Worm (Caenorhabditis elegans): ENCODE results near the gene gsp-2.

DNA sequence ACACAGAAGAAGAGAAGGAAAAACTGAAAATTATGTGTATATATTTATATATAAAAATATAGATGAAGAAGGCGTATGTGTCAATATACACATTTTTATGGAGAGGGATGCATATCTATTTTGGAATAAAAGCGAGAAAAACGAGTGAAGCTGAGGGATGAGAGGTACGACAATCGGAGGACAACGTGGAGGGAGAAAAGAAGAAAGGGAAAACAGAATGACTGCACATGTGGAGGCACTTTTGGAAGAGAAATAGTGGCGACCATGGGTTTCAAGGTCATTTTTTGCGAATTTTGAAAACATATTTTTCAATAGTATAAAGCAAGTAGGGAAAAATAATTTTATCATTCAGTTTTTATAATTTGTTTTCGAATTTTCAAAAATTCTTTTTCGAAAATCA, 43.8 kb upstream of the gsp-2 start:
- TF ChIP-seq W03F9.2 (tag; optimal IDR thresholded peaks at IDR 0.05) (no peak), him-1 (tag; optimal IDR thresholded peaks at IDR 0.05) (no peak), dao-5 (tag; optimal IDR thresholded peaks at IDR 0.05) (no peak)

All from whole organism, L4/young adult.